Worm (Caenorhabditis elegans): ENCODE results near the gene pid-1.

pid-1 gene

ce11 chrII:7694745-7695144, 4.4 kb upstream of the pid-1 start (continued):
- TF ChIP-seq jun-1 (tag; optimal IDR thresholded peaks at IDR 0.05), result no peak
- no peak for TF ChIP-seq lin-1 (GFP tag; IDR thresholded peaks at IDR 0.05)
- no peak for TF ChIP-seq lsy-2 (tag; optimal IDR thresholded peaks at IDR 0.05)
- TF ChIP-seq daf-12 (tag; optimal IDR thresholded peaks at IDR 0.05), result no peak
- no peak for TF ChIP-seq dpl-1 (GFP tag; optimal IDR thresholded peaks at IDR 0.05)
- TF ChIP-seq php-3 (GFP tag; IDR thresholded peaks at IDR 0.05), result peak; percentile 69
- TF ChIP-seq ceh-28 (tag; optimal IDR thresholded peaks at IDR 0.05), result no peak
- no peak for TF ChIP-seq ctbp-1 (GFP tag; IDR thresholded peaks at IDR 0.05)
- TF ChIP-seq nhr-76 (tag; optimal IDR thresholded peaks at IDR 0.05), result no peak
- no peak for TF ChIP-seq lim-7 (GFP tag; IDR thresholded peaks at IDR 0.05)
- no peak for TF ChIP-seq duxl-1 (tag; optimal IDR thresholded peaks at IDR 0.05; ENCODE audit: poor library complexity)
- no peak for TF ChIP-seq aly-2 (tag; optimal IDR thresholded peaks at IDR 0.05)
- no peak for TF ChIP-seq set-16 (GFP tag; IDR thresholded peaks at IDR 0.05)
- TF ChIP-seq snpc-1.2 (GFP tag; IDR thresholded peaks at IDR 0.05), result no peak
- no peak for TF ChIP-seq unc-39 (tag; optimal IDR thresholded peaks at IDR 0.05)
- TF ChIP-seq nhr-237 (tag; optimal IDR thresholded peaks at IDR 0.05), result no peak
- TF ChIP-seq ztf-11 (tag; optimal IDR thresholded peaks at IDR 0.05), result no peak
- peak; percentile 61 for TF ChIP-seq hlh-11 (tag; optimal IDR thresholded peaks at IDR 0.05)
- TF ChIP-seq unc-130 (GFP tag; optimal IDR thresholded peaks at IDR 0.05), result no peak
- TF ChIP-seq F37D6.2 (tag; optimal IDR thresholded peaks at IDR 0.05), result no peak
- TF ChIP-seq ceh-20 (GFP tag; IDR thresholded peaks at IDR 0.05), result no peak
- TF ChIP-seq ztf-7 (tag; optimal IDR thresholded peaks at IDR 0.05), result no peak
- no peak for TF ChIP-seq fos-1 (tag; optimal IDR thresholded peaks at IDR 0.05)
- no peak for TF ChIP-seq Y75B8A.6 (GFP tag; IDR thresholded peaks at IDR 0.05)
- no peak for TF ChIP-seq nhr-25 (tag; optimal IDR thresholded peaks at IDR 0.05; ENCODE audit: borderline replicate concordance, insufficient read depth)
- TF ChIP-seq zfp-2 (tag; optimal IDR thresholded peaks at IDR 0.05), result no peak
- no peak for TF ChIP-seq mep-1 (tag; optimal IDR thresholded peaks at IDR 0.05)
- peak; percentile 55 for TF ChIP-seq nhr-28 (tag; optimal IDR thresholded peaks at IDR 0.05)
- no peak for TF ChIP-seq skn-1 (tag; optimal IDR thresholded peaks at IDR 0.05)
- TF ChIP-seq pqm-1 (tag; optimal IDR thresholded peaks at IDR 0.05), result peak; percentile 81
- no peak for TF ChIP-seq snpc-4 (tag; optimal IDR thresholded peaks at IDR 0.05)
- TF ChIP-seq madf-9 (GFP tag; conservative IDR thresholded peaks at IDR 0.05), result no peak
- no peak for TF ChIP-seq daf-16 (GFP tag; optimal IDR thresholded peaks at IDR 0.05)
- peak; percentile 34 for TF ChIP-seq daf-16 (tag; optimal IDR thresholded peaks at IDR 0.05)
- no peak for TF ChIP-seq T26A8.4 (GFP tag; IDR thresholded peaks at IDR 0.05)
- no peak for TF ChIP-seq madf-5 (GFP tag; IDR thresholded peaks at IDR 0.05)
- no peak for TF ChIP-seq ces-1 (GFP tag; optimal IDR thresholded peaks at IDR 0.05)
- TF ChIP-seq mdt-29 (GFP tag; IDR thresholded peaks at IDR 0.05), result no peak
- no peak for TF ChIP-seq nhr-41 (GFP tag; IDR thresholded peaks at IDR 0.05)
- TF ChIP-seq dve-1 (tag; optimal IDR thresholded peaks at IDR 0.05; ENCODE audit: insufficient read depth), result peak; percentile 62
- TF ChIP-seq lir-3 (tag; optimal IDR thresholded peaks at IDR 0.05), result no peak
- no peak for TF ChIP-seq R02D3.7 (tag; optimal IDR thresholded peaks at IDR 0.05)
- no peak for TF ChIP-seq tra-1 (GFP tag; IDR thresholded peaks at IDR 0.05)
- no peak for TF ChIP-seq attf-4 (tag; optimal IDR thresholded peaks at IDR 0.05)
- no peak for TF ChIP-seq vab-7 (GFP tag; IDR thresholded peaks at IDR 0.05)
- TF ChIP-seq T20F7.1 (GFP tag; optimal IDR thresholded peaks at IDR 0.05), result no peak
- TF ChIP-seq egl-27 (tag; optimal IDR thresholded peaks at IDR 0.05), result no peak
- no peak for TF ChIP-seq Y105C5A.15 (GFP tag; IDR thresholded peaks at IDR 0.05)
- TF ChIP-seq mxl-3 (GFP tag; optimal IDR thresholded peaks at IDR 0.05), result no peak
